Fruit fly (Drosophila melanogaster): ENCODE data around the gene CG4766.

CG4766 gene

DNA sequence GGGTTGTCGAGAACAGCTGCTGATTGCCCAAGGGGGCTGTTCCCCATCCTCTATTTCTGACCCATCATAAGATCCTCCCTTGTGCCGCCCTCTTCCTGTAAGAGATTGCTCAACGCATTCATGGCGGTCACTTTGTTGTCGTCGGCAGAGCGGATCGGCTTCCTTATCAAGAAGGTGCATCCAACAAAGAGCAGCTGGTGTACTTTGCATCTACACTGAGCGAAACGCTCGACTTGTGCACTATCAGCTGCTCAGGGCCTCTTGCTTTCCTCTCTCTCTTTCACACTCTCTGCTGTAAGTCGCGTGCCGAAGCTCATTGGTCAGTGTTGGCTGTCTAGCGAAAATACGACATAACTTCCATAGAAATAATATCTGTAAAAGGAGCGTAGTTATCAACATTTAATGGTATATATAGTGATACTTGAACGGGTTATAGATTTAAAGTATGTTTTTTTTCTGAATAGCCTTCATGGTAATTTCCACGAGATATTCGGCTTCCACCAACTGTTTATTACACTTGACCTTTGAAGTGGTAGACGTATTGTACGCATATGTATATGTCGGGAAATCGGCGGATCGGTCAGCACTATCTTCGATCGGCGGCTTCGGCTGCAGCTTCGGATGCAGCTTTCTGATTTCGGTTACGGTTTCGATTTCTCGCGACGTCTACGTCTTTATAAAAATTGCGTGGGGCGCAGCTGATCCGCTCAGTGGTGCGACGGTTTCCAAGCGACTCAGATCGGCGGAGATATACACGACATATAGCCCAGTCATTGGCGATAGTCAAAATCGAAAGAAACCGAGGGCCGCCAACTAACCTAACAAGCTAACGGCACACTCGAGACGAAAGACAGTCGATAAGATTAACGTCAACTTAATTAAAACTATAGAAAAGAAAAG is 12.3 kb downstream of the CG4766 start, which contains the start of gene CG5966 (continued):
- TF ChIP-seq Kr (GFP tag; optimal IDR thresholded peaks at IDR 0.05): no peak
- no peak for TF ChIP-seq bowl (GFP tag; IDR thresholded peaks at IDR 0.05)
- TF ChIP-seq CG15269 (tag; optimal IDR thresholded peaks at IDR 0.05): no peak
- no peak for TF ChIP-seq ind (GFP tag; optimal IDR thresholded peaks at IDR 0.05)
- no peak for TF ChIP-seq BEAF-32 (GFP tag; optimal IDR thresholded peaks at IDR 0.05)
- 0 out of 3 replicates have a peak, but pooled peaks have one; percentile 6 for TF ChIP-seq CG6791 (GFP tag; IDR thresholded peaks at IDR 0.05; ENCODE audit: partially characterized antibody)
- peak in 1 of 2 experiments; percentile 18 for TF ChIP-seq crp (GFP tag; optimal IDR thresholded peaks at IDR 0.05)
- no peak for TF ChIP-seq CG6683 (GFP tag; optimal IDR thresholded peaks at IDR 0.05)
- peak in 1 of 2 experiments; percentile 48 for TF ChIP-seq bsh (GFP tag; optimal IDR thresholded peaks at IDR 0.05)
- TF ChIP-seq pan (optimal IDR thresholded peaks at IDR 0.05): no peak
- TF ChIP-seq pan (GFP tag; optimal IDR thresholded peaks at IDR 0.05 in 1 of 2, IDR thresholded peaks at IDR 0.05 in 1 of 2): no peak
- no peak for TF ChIP-seq CG15601 (tag; optimal IDR thresholded peaks at IDR 0.05)
- TF ChIP-seq CG11093 (GFP tag; IDR thresholded peaks at IDR 0.05): no peak
- peak; percentile 53; the same call in 1 of the 3 replicates for TF ChIP-seq sr (GFP tag; IDR thresholded peaks at IDR 0.05)
- TF ChIP-seq ac (GFP tag; optimal IDR thresholded peaks at IDR 0.05): no peak
- no peak for TF ChIP-seq CG33557 (GFP tag; optimal IDR thresholded peaks at IDR 0.05)
- no peak for TF ChIP-seq dan (GFP tag; IDR thresholded peaks at IDR 0.05)
- no peak for TF ChIP-seq NC2β (GFP tag; optimal IDR thresholded peaks at IDR 0.05)
- TF ChIP-seq Max (GFP tag; optimal IDR thresholded peaks at IDR 0.05): no peak
- TF ChIP-seq crc (GFP tag; optimal IDR thresholded peaks at IDR 0.05): no peak
- no peak for TF ChIP-seq CG4404 (GFP tag; IDR thresholded peaks at IDR 0.05)
- TF ChIP-seq hbn (GFP tag; IDR thresholded peaks at IDR 0.05; ENCODE audit: partially characterized antibody): no peak
- no peak for TF ChIP-seq Lim3 (GFP tag; IDR thresholded peaks at IDR 0.05)
- TF ChIP-seq Hmr (GFP tag; optimal IDR thresholded peaks at IDR 0.05): no peak
- TF ChIP-seq CG7786 (GFP tag; optimal IDR thresholded peaks at IDR 0.05): no peak
- TF ChIP-seq CG17186 (GFP tag; optimal IDR thresholded peaks at IDR 0.05): no peak
- no peak for TF ChIP-seq CG4360 (GFP tag; IDR thresholded peaks at IDR 0.05)
- TF ChIP-seq gsb-n (tag; optimal IDR thresholded peaks at IDR 0.05): no peak
- TF ChIP-seq fd102C (GFP tag; optimal IDR thresholded peaks at IDR 0.05): no peak
- TF ChIP-seq CG1647 (GFP tag; optimal IDR thresholded peaks at IDR 0.05): no peak
- TF ChIP-seq sqz (GFP tag; optimal IDR thresholded peaks at IDR 0.05): no peak
- no peak for TF ChIP-seq bab2 (GFP tag; optimal IDR thresholded peaks at IDR 0.05)
- peak; percentile 5 for TF ChIP-seq sens (GFP tag)
- no peak for TF ChIP-seq Oaz (GFP tag; IDR thresholded peaks at IDR 0.05)
- no peak for TF ChIP-seq gfzf (GFP tag; optimal IDR thresholded peaks at IDR 0.05)
- TF ChIP-seq Nf-YC (tag; optimal IDR thresholded peaks at IDR 0.05): no peak
- TF ChIP-seq Gug (GFP tag; IDR thresholded peaks at IDR 0.05): no peak
- no peak for TF ChIP-seq CG18764 (GFP tag; optimal IDR thresholded peaks at IDR 0.05)
- TF ChIP-seq Taf1 (GFP tag; IDR thresholded peaks at IDR 0.05): no peak
- TF ChIP-seq CG11398 (GFP tag; optimal IDR thresholded peaks at IDR 0.05): no peak
- TF ChIP-seq CG4282 (GFP tag; optimal IDR thresholded peaks at IDR 0.05): no peak
- no peak for TF ChIP-seq CG13287 (GFP tag; IDR thresholded peaks at IDR 0.05; ENCODE audit: partially characterized antibody)
- TF ChIP-seq fd96Cb (tag; optimal IDR thresholded peaks at IDR 0.05): no peak
- TF ChIP-seq Ptx1 (GFP tag; IDR thresholded peaks at IDR 0.05): no peak
- no peak for TF ChIP-seq schlank (tag; optimal IDR thresholded peaks at IDR 0.05)
- TF ChIP-seq rib (GFP tag; IDR thresholded peaks at IDR 0.05): no peak
- no peak for TF ChIP-seq Xrp1 (GFP tag; IDR thresholded peaks at IDR 0.05)
- peak; percentile 90 for TF ChIP-seq nom (GFP tag; optimal IDR thresholded peaks at IDR 0.05)

Data from whole organism, embryonic.